Fruit fly (Drosophila melanogaster) whole organism, embryonic: ENCODE data around the gene CG34325.

Experiments used
- Atf6 ChIP-seq: fragments of 200-800 bp; sonication (Bioruptor generic); IDR thresholded peaks from 2 replicates; pipeline ENCODE4 v1.3.6; 2022; ENCODE audit warnings: missing biosample characterization, missing genetic modification characterization
- B-H1 ChIP-seq: fragments of 200-800 bp; sonication (Bioruptor generic); IDR thresholded peaks from 3 replicates; pipeline ENCODE4 v1.3.6; 2022; ENCODE audit warnings: missing biosample characterization, missing genetic modification characterization
- CG11723 ChIP-seq: fragments of 200-800 bp; sonication (Bioruptor generic); optimal IDR thresholded peaks from 2 replicates; lab custom pipeline; 2017; ENCODE audit warnings: missing biosample characterization, mild to moderate bottlenecking, missing genetic modification characterization
- CG12219 ChIP-seq: fragments of 200-800 bp; sonication (Bioruptor generic); optimal IDR thresholded peaks from 3 replicates; lab custom pipeline; 2018; ENCODE audit warnings: missing biosample characterization, mild to moderate bottlenecking, missing genetic modification characterization
- CG13624 ChIP-seq: fragments of 200-800 bp; sonication (Bioruptor generic); optimal IDR thresholded peaks from 2 replicates; lab custom pipeline; 2016; ENCODE audit warnings: missing biosample characterization, missing genetic modification characterization
- CG17802 ChIP-seq: fragments of 200-800 bp; sonication (Bioruptor generic); optimal IDR thresholded peaks from 2 replicates; lab custom pipeline; 2018; ENCODE audit warnings: missing biosample characterization, mild to moderate bottlenecking, missing genetic modification characterization, moderate library complexity
- CG18599 ChIP-seq: fragments of 200-800 bp; sonication (Bioruptor generic); optimal IDR thresholded peaks from 3 replicates; lab custom pipeline; 2017; ENCODE audit warnings: missing biosample characterization, missing genetic modification characterization, mild to moderate bottlenecking, moderate library complexity, missing genetic modification reagents
- CG2875 ChIP-seq: fragments of 200-800 bp; sonication (Bioruptor generic); optimal IDR thresholded peaks from 2 replicates; lab custom pipeline; 2017; ENCODE audit warnings: missing biosample characterization, mild to moderate bottlenecking, missing genetic modification characterization, missing genetic modification reagents
- CG32532 ChIP-seq: fragments of 200-800 bp; sonication (Bioruptor generic); IDR thresholded peaks from 2 replicates; pipeline ENCODE4 v1.3.6; 2022; ENCODE audit warnings: missing biosample characterization, missing genetic modification characterization
- CG4730 ChIP-seq: fragments of 200-800 bp; sonication (Bioruptor generic); IDR thresholded peaks from 2 replicates; pipeline ENCODE4 v1.3.6; 2022; ENCODE audit warnings: missing biosample characterization, missing genetic modification characterization
- CG7745 ChIP-seq: fragments of 200-800 bp; sonication (Bioruptor generic); optimal IDR thresholded peaks from 2 replicates; lab custom pipeline; 2018; ENCODE audit warnings: missing biosample characterization, mild to moderate bottlenecking, missing genetic modification characterization, moderate library complexity
- CG8359 ChIP-seq: fragments of 200-800 bp; sonication (Bioruptor generic); optimal IDR thresholded peaks from 2 replicates; lab custom pipeline; 2017; ENCODE audit warnings: missing biosample characterization, mild to moderate bottlenecking, missing genetic modification characterization, borderline replicate concordance
- CG9932 ChIP-seq: fragments of 200-800 bp; sonication (Bioruptor generic); IDR thresholded peaks from 2 replicates; pipeline ENCODE4 v1.3.6; 2022; ENCODE audit warnings: missing biosample characterization, missing genetic modification characterization
- Deaf1 ChIP-seq: fragments of 200-800 bp; optimal IDR thresholded peaks from 3 replicates; lab custom pipeline; 2019; ENCODE audit warnings: missing biosample characterization, mild to moderate bottlenecking, missing genetic modification characterization, moderate library complexity
- E2f1 ChIP-seq: fragments of 200-800 bp; sonication (Bioruptor generic); IDR thresholded peaks from 2 replicates; pipeline ENCODE4 v1.3.6; 2022; ENCODE audit warnings: missing biosample characterization, missing genetic modification characterization
- E2f2 ChIP-seq: fragments of 200-800 bp; sonication (Bioruptor generic); IDR thresholded peaks from 2 replicates; pipeline ENCODE4 v1.3.6; 2022; ENCODE audit warnings: missing biosample characterization, missing genetic modification characterization
- Eip74EF ChIP-seq, 2 experiments: fragments of 200-800 bp in 1 of 2; fragments of >200 bp in 1 of 2; sonication (Bioruptor generic) in 1 of 2; optimal IDR thresholded peaks; 2 replicates each; lab custom pipeline; 2017 to 2019; ENCODE audit warnings: missing biosample characterization in 2 of 2, missing genetic modification characterization in 2 of 2, mild to moderate bottlenecking in 1 of 2, moderate library complexity in 1 of 2
- Fer3 ChIP-seq: fragments of 200-800 bp; sonication (Bioruptor generic); optimal IDR thresholded peaks from 2 replicates; lab custom pipeline; 2018; ENCODE audit warnings: missing biosample characterization, mild to moderate bottlenecking, missing genetic modification characterization, moderate library complexity
- HmgD ChIP-seq: fragments of 200-800 bp; sonication (Bioruptor generic); optimal IDR thresholded peaks from 3 replicates; lab custom pipeline; 2016; ENCODE audit warnings: missing biosample characterization, missing genetic modification characterization
- Hmx ChIP-seq: fragments of 200-800 bp; sonication (Bioruptor generic); optimal IDR thresholded peaks from 2 replicates; lab custom pipeline; 2016; ENCODE audit warnings: missing biosample characterization, missing genetic modification characterization
- Hr3 ChIP-seq: fragments of 200-800 bp; sonication (Bioruptor generic); optimal IDR thresholded peaks from 3 replicates; lab custom pipeline; 2016; ENCODE audit warnings: missing biosample characterization, missing genetic modification characterization
- Hsf ChIP-seq: fragments of 200-800 bp; sonication (Bioruptor generic); optimal IDR thresholded peaks from 3 replicates; lab custom pipeline; 2016; ENCODE audit warnings: missing biosample characterization, missing genetic modification characterization
- Med ChIP-seq: fragments of 200-800 bp; sonication (Bioruptor generic); peaks from one replicate; lab custom pipeline; 2016; ENCODE audit warnings: missing biosample characterization, missing genetic modification characterization, mild to moderate bottlenecking, inconsistent platforms, moderate library complexity
- NFAT ChIP-seq: fragments of 200-800 bp; sonication (Bioruptor generic); IDR thresholded peaks from 2 replicates; pipeline ENCODE4 v1.3.6; 2022; ENCODE audit warnings: missing biosample characterization, missing genetic modification characterization
- Oaz ChIP-seq: fragments of 200-800 bp; sonication (Bioruptor generic); IDR thresholded peaks from 2 replicates; pipeline ENCODE4 v1.3.6; 2022; ENCODE audit warnings: missing biosample characterization, missing genetic modification characterization
- Pdp1 ChIP-seq, 2 experiments: fragments of 200-800 bp; sonication (Bioruptor generic); optimal IDR thresholded peaks; 3 replicates each; lab custom pipeline; 2016; ENCODE audit warnings: missing biosample characterization in 2 of 2, missing genetic modification characterization in 2 of 2, mild to moderate bottlenecking in 1 of 2, moderate library complexity in 1 of 2
- Xbp1 ChIP-seq: fragments of 200-800 bp; sonication (Bioruptor generic); optimal IDR thresholded peaks from 3 replicates; lab custom pipeline; 2016; ENCODE audit warnings: missing biosample characterization, mild to moderate bottlenecking, missing genetic modification characterization
- abd-A ChIP-seq: fragments of 200-800 bp; sonication (Bioruptor generic); optimal IDR thresholded peaks from 3 replicates; lab custom pipeline; 2019; ENCODE audit warnings: missing biosample characterization, mild to moderate bottlenecking, missing genetic modification characterization, moderate library complexity
- cg ChIP-seq: fragments of 200-800 bp; sonication (Bioruptor generic); optimal IDR thresholded peaks from 3 replicates; lab custom pipeline; 2019; ENCODE audit warnings: missing biosample characterization, mild to moderate bottlenecking, missing genetic modification characterization, moderate library complexity
- ci ChIP-seq: fragments of 200-800 bp; sonication (Bioruptor generic); IDR thresholded peaks from 3 replicates; pipeline ENCODE4 v1.3.6; 2022; ENCODE audit warnings: missing biosample characterization, missing genetic modification characterization
- dimm ChIP-seq: fragments of 200-800 bp; sonication (Bioruptor generic); IDR thresholded peaks from 2 replicates; pipeline ENCODE4 v1.3.6; 2022; ENCODE audit warnings: missing biosample characterization, missing genetic modification characterization
- esg ChIP-seq: fragments of 200-800 bp; sonication (Bioruptor generic); conservative IDR thresholded peaks from 2 replicates; pipeline ENCODE4 v1.3.6; 2022; ENCODE audit warnings: missing biosample characterization, missing genetic modification characterization
- grau ChIP-seq: fragments of 200-800 bp; optimal IDR thresholded peaks from 3 replicates; lab custom pipeline; 2019; ENCODE audit warnings: missing biosample characterization, mild to moderate bottlenecking, missing genetic modification characterization, moderate library complexity
- h ChIP-seq: fragments of >200 bp; optimal IDR thresholded peaks from 2 replicates; lab custom pipeline; 2017
- ham ChIP-seq: fragments of 200-800 bp; sonication (Bioruptor generic); IDR thresholded peaks from 2 replicates; pipeline ENCODE4 v1.3.6; 2022; ENCODE audit warnings: missing biosample characterization, missing genetic modification characterization
- hbn ChIP-seq: fragments of 200-800 bp; sonication (Bioruptor generic); IDR thresholded peaks from 2 replicates; pipeline ENCODE4 v1.3.6; 2022; ENCODE audit warnings: missing biosample characterization, missing genetic modification characterization; ENCODE audit not compliant: partially characterized antibody
- knrl ChIP-seq: fragments of 200-800 bp; sonication (Bioruptor generic); IDR thresholded peaks from 3 replicates; pipeline ENCODE4 v1.3.6; 2022; ENCODE audit warnings: missing biosample characterization, missing genetic modification characterization; ENCODE audit not compliant: partially characterized antibody
- nom ChIP-seq: fragments of 200-800 bp; sonication (Bioruptor generic); optimal IDR thresholded peaks from 2 replicates; lab custom pipeline; 2017; ENCODE audit warnings: missing biosample characterization, missing genetic modification characterization, mild to moderate bottlenecking, moderate library complexity, missing genetic modification reagents
- odd ChIP-seq: fragments of 200-800 bp; sonication (Bioruptor generic); optimal IDR thresholded peaks from 2 replicates; lab custom pipeline; 2017; ENCODE audit warnings: missing biosample characterization, mild to moderate bottlenecking, missing genetic modification characterization
- onecut ChIP-seq: fragments of 200-800 bp; sonication (Bioruptor generic); IDR thresholded peaks from 2 replicates; pipeline ENCODE4 v1.3.6; 2022; ENCODE audit warnings: missing biosample characterization, missing genetic modification characterization
- org-1 ChIP-seq: fragments of 200-800 bp; sonication (Bioruptor generic); optimal IDR thresholded peaks from 2 replicates; lab custom pipeline; 2017; ENCODE audit warnings: missing biosample characterization, missing genetic modification characterization
- otp ChIP-seq: fragments of 200-800 bp; sonication (Bioruptor generic); IDR thresholded peaks from 3 replicates; pipeline ENCODE4, ENCODE4 v1.3.6; 2022; ENCODE audit warnings: missing biosample characterization, missing genetic modification characterization
- prd ChIP-seq, 3 experiments: fragments of >200 bp in 2 of 3; fragments of 200-800 bp in 1 of 3; sonication (Bioruptor generic) in 1 of 3; optimal IDR thresholded peaks in 2 of 3; IDR thresholded peaks in 1 of 3; 2 replicates in 2 of 3; 3 replicates in 1 of 3; pipeline versions ENCODE4 v1.3.6 to Lab custom; 2017 to 2022; ENCODE audit warnings: missing biosample characterization in 1 of 3, missing genetic modification characterization in 1 of 3
- pros ChIP-seq: fragments of 200-800 bp; sonication (Bioruptor generic); optimal IDR thresholded peaks from 3 replicates; lab custom pipeline; 2019; ENCODE audit warnings: missing biosample characterization, mild to moderate bottlenecking, missing genetic modification characterization, moderate library complexity
- ro ChIP-seq: fragments of 200-800 bp; sonication (Bioruptor generic); IDR thresholded peaks from 2 replicates; pipeline ENCODE4 v1.3.6; 2022; ENCODE audit warnings: missing biosample characterization, missing genetic modification characterization
- sr ChIP-seq: fragments of 200-800 bp; sonication (Bioruptor generic); IDR thresholded peaks from 3 replicates; pipeline ENCODE4 v1.3.6; 2022; ENCODE audit warnings: missing biosample characterization, missing genetic modification characterization
- ssp ChIP-seq: fragments of 200-800 bp; sonication (Bioruptor generic); IDR thresholded peaks from 2 replicates; pipeline ENCODE4 v1.3.6; 2022; ENCODE audit warnings: missing biosample characterization, missing genetic modification characterization
- twi ChIP-seq: fragments of 200-800 bp; optimal IDR thresholded peaks from 2 replicates; lab custom pipeline; 2019; ENCODE audit warnings: missing biosample characterization, mild to moderate bottlenecking, missing genetic modification characterization, moderate library complexity
- usp ChIP-seq: fragments of >200 bp; optimal IDR thresholded peaks from 2 replicates; lab custom pipeline; 2017; ENCODE audit warnings: missing biosample characterization, missing genetic modification characterization
- yki ChIP-seq: fragments of >200 bp; optimal IDR thresholded peaks from 3 replicates; lab custom pipeline; 2018

CG34325 gene

dm6 chrX:16751579-16752156, 30.5 kb upstream of the CG34325 start, which contains the start of gene goe (continued):
- TF ChIP-seq CG18599 (peak; percentile 73), grau (tag; lab: Kevin White, UChicago) (peak; percentile 76), Oaz (GFP tag; lab: Robert Waterston, UW) (peak; percentile 71), esg (peak; percentile 24; the same call in 1 of the 2 replicates), Hmx (GFP tag; lab: Kevin White, UChicago) (peak; percentile 42), twi (tag; lab: Kevin White, UChicago) (peak; percentile 63), B-H1 (GFP tag; lab: Robert Waterston, UW) (peak; percentile 50), CG17802 (tag; lab: Kevin White, UChicago) (peak; percentile 31), CG12219 (GFP tag; lab: Kevin White, UChicago) (peak; percentile 33), E2f2 (GFP tag; lab: Robert Waterston, UW) (peak; percentile 83), knrl (GFP tag; lab: Robert Waterston, UW) (peak; percentile 87), cg (GFP tag; lab: Kevin White, UChicago) (peak; percentile 53), Eip74EF (GFP tag; optimal IDR thresholded peaks at IDR 0.05; lab: Kevin White, UChicago) (peak in 1 of 2 experiments; percentile 3), nom (GFP tag; lab: Kevin White, UChicago) (no peak), Med (peak; percentile 98), abd-A (tag; lab: Kevin White, UChicago) (no peak), ro (GFP tag; lab: Robert Waterston, UW) (peak; percentile 19; the same call in 1 of the 2 replicates), E2f1 (GFP tag; lab: Robert Waterston, UW) (peak; percentile 76), hbn (GFP tag; lab: Robert Waterston, UW) (peak; percentile 87), sr (peak; percentile 73; the same call in 2 of the 3 replicates), CG2875 (GFP tag; lab: Kevin White, UChicago) (peak; percentile 76), Atf6 (GFP tag; lab: Robert Waterston, UW) (peak; percentile 79), onecut (GFP tag; lab: Robert Waterston, UW) (peak; percentile 50), CG7745 (no peak), ssp (GFP tag; lab: Robert Waterston, UW) (peak; percentile 63), CG8359 (GFP tag; lab: Kevin White, UChicago) (no peak), NFAT (GFP tag; lab: Robert Waterston, UW) (peak; percentile 91), CG4730 (GFP tag; lab: Robert Waterston, UW) (peak; percentile 54), CG13624 (GFP tag; lab: Kevin White, UChicago) (peak; percentile 92), org-1 (GFP tag; lab: Kevin White, UChicago) (peak; percentile 77), Xbp1 (GFP tag; lab: Kevin White, UChicago) (peak; percentile 88), CG9932 (GFP tag; lab: Robert Waterston, UW) (peak; percentile 92), Deaf1 (no peak), usp (no peak), Hsf (peak; percentile 85), dimm (GFP tag; lab: Robert Waterston, UW) (0 out of 2 replicates have a peak, but pooled peaks have one; percentile 27), Pdp1 (GFP tag; optimal IDR thresholded peaks at IDR 0.05; lab: Kevin White, UChicago) (peak; percentile 74 to 83), HmgD (peak; percentile 91), yki (no peak), ham (GFP tag; lab: Robert Waterston, UW) (peak; percentile 66; the same call in 1 of the 2 replicates), Fer3 (tag; lab: Kevin White, UChicago) (peak; percentile 72), pros (no peak), CG32532 (GFP tag; lab: Robert Waterston, UW) (peak; percentile 88), otp (peak; percentile 73; the same call in 2 of the 3 replicates), ci (peak; percentile 96), odd (GFP tag; lab: Kevin White, UChicago) (peak; percentile 63), CG11723 (GFP tag; lab: Kevin White, UChicago) (peak; percentile 64), prd (optimal IDR thresholded peaks at IDR 0.05; lab: Kevin White, UChicago) (no peak), prd (GFP tag; IDR thresholded peaks at IDR 0.05; lab: Robert Waterston, UW) (peak; percentile 73), h (lab: Kevin White, UChicago) (no peak), Hr3 (GFP tag; lab: Kevin White, UChicago) (peak; percentile 67)
